Fruit fly (Drosophila melanogaster): ENCODE results near the gene Caf1-180.
A peak's percentile ranks its signal among the peaks of the same experiment; 100 is the strongest.

Caf1-180 gene

dm6 chrX:8569639-8570038, 36.5 kb downstream of the Caf1-180 start:
- no peak for TF ChIP-seq CG17801 (GFP tag; optimal IDR thresholded peaks at IDR 0.05; ENCODE audit: partially characterized antibody)

- TF ChIP-seq CG17801 (GFP tag; optimal IDR thresholded peaks at IDR 0.05; ENCODE audit: partially characterized antibody) = no peak
Observed at dm6 chrX:8569038-8569437, 37.1 kb downstream of the Caf1-180 start.

- no peak for TF ChIP-seq CG17801 (GFP tag; optimal IDR thresholded peaks at IDR 0.05; ENCODE audit: partially characterized antibody)
Observed at dm6 chrX:8561404-8562397, 44.4 kb downstream of the Caf1-180 start.

dm6 chrX:8560087-8560999, 45.8 kb downstream of the Caf1-180 start, which contains the start of the genes CG12112 and Trf4-1:
CG12112 (minus strand) TSS chrX:8560192.
Trf4-1 (plus strand) TSS chrX:8560322.
- TF ChIP-seq CG17801 (GFP tag; optimal IDR thresholded peaks at IDR 0.05; ENCODE audit: partially characterized antibody) = peak; percentile 55

dm6 chrX:8558762-8559172, 47.3 kb downstream of the Caf1-180 start, which contains the start of gene IntS4:
IntS4 (minus strand) TSS chrX:8558781.
- peak; percentile 88 for TF ChIP-seq CG17801 (GFP tag; optimal IDR thresholded peaks at IDR 0.05; ENCODE audit: partially characterized antibody)

- TF ChIP-seq CG17801 (GFP tag; optimal IDR thresholded peaks at IDR 0.05; ENCODE audit: partially characterized antibody) = no peak
Observed at dm6 chrX:8554303-8554702, 51.8 kb downstream of the Caf1-180 start.
